Fruit fly (Drosophila melanogaster) whole organism, embryonic: ENCODE measurements around the gene BomT3.

Source experiments
- Atf3 ChIP-seq: fragments of 200-800 bp; sonication (Bioruptor generic); optimal IDR thresholded peaks from 3 replicates; lab custom pipeline; 2016; ENCODE audit warnings: missing biosample characterization, missing genetic modification characterization
- Blimp-1 ChIP-seq: fragments of 200-800 bp; sonication (Bioruptor generic); optimal IDR thresholded peaks from 3 replicates; lab custom pipeline; 2018; ENCODE audit warnings: missing biosample characterization, missing genetic modification characterization, mild to moderate bottlenecking, moderate library complexity, missing genetic modification reagents
- BtbVII ChIP-seq: fragments of 200-800 bp; sonication (Bioruptor generic); optimal IDR thresholded peaks from 3 replicates; lab custom pipeline; 2017; ENCODE audit warnings: missing biosample characterization, mild to moderate bottlenecking, missing genetic modification characterization
- CG10147 ChIP-seq: fragments of 200-800 bp; sonication (Bioruptor generic); optimal IDR thresholded peaks from 2 replicates; lab custom pipeline; 2019; ENCODE audit warnings: missing biosample characterization, mild to moderate bottlenecking, missing genetic modification characterization, moderate library complexity
- CG11560 ChIP-seq: fragments of 200-800 bp; sonication (Bioruptor generic); IDR thresholded peaks from 3 replicates; pipeline ENCODE4 v1.3.6; 2022; ENCODE audit warnings: missing biosample characterization, missing genetic modification characterization
- CG12219 ChIP-seq: fragments of 200-800 bp; sonication (Bioruptor generic); optimal IDR thresholded peaks from 3 replicates; lab custom pipeline; 2018; ENCODE audit warnings: missing biosample characterization, mild to moderate bottlenecking, missing genetic modification characterization
- CG13123 ChIP-seq: fragments of 200-800 bp; sonication (Bioruptor generic); optimal IDR thresholded peaks from 2 replicates; lab custom pipeline; 2016; ENCODE audit warnings: missing biosample characterization, missing genetic modification characterization
- CG15479 ChIP-seq: fragments of 200-800 bp; sonication (Bioruptor generic); optimal IDR thresholded peaks from 3 replicates; lab custom pipeline; 2019; ENCODE audit warnings: missing biosample characterization, mild to moderate bottlenecking, missing genetic modification characterization, moderate library complexity
- CG1832 ChIP-seq: fragments of 200-800 bp; sonication (Bioruptor generic); optimal IDR thresholded peaks from 2 replicates; lab custom pipeline; 2017; ENCODE audit warnings: missing biosample characterization, mild to moderate bottlenecking, missing genetic modification characterization, inconsistent platforms
- CG18476 ChIP-seq: fragments of 200-800 bp; sonication (Bioruptor generic); optimal IDR thresholded peaks from 2 replicates; lab custom pipeline; 2016; ENCODE audit warnings: missing biosample characterization, mild to moderate bottlenecking, missing genetic modification characterization
- CG2120 ChIP-seq: fragments of 200-800 bp; sonication (Bioruptor generic); optimal IDR thresholded peaks from 3 replicates; lab custom pipeline; 2016; ENCODE audit warnings: missing biosample characterization, missing genetic modification characterization
- CG2712 ChIP-seq: fragments of 200-800 bp; optimal IDR thresholded peaks from 3 replicates; lab custom pipeline; 2019; ENCODE audit warnings: missing biosample characterization, mild to moderate bottlenecking, missing genetic modification characterization, moderate library complexity
- CG32772 ChIP-seq: fragments of 200-800 bp; sonication (Bioruptor generic); IDR thresholded peaks from 2 replicates; pipeline ENCODE4 v1.3.6; 2022; ENCODE audit warnings: missing biosample characterization, missing genetic modification characterization
- CG3726 ChIP-seq: fragments of 200-800 bp; sonication (Bioruptor generic); IDR thresholded peaks from 3 replicates; pipeline ENCODE4, ENCODE4 v1.3.6; 2022; ENCODE audit warnings: missing biosample characterization, missing genetic modification characterization
- CG3995 ChIP-seq: fragments of 200-800 bp; sonication (Bioruptor generic); optimal IDR thresholded peaks from 3 replicates; lab custom pipeline; 2016; ENCODE audit warnings: missing biosample characterization, missing genetic modification characterization
- CG4404 ChIP-seq: fragments of 200-800 bp; sonication (Bioruptor generic); IDR thresholded peaks from 2 replicates; pipeline ENCODE4 v1.3.6; 2022; ENCODE audit warnings: missing biosample characterization, missing genetic modification characterization
- CG7928 ChIP-seq: fragments of 200-800 bp; sonication (Bioruptor generic); optimal IDR thresholded peaks from 2 replicates; lab custom pipeline; 2017; ENCODE audit warnings: missing biosample characterization, mild to moderate bottlenecking, missing genetic modification characterization
- CG8290 ChIP-seq, 3 experiments: fragments of 200-800 bp; sonication (Bioruptor generic); optimal IDR thresholded peaks; 2 replicates each; lab custom pipeline; 2016 to 2019; ENCODE audit warnings: missing biosample characterization in 3 of 3, missing genetic modification characterization in 3 of 3, mild to moderate bottlenecking in 2 of 3, moderate library complexity in 1 of 3
- CG8478 ChIP-seq: fragments of >200 bp; optimal IDR thresholded peaks from 2 replicates; lab custom pipeline; 2018
- CG8924 ChIP-seq: fragments of 200-800 bp; optimal IDR thresholded peaks from 3 replicates; lab custom pipeline; 2019; ENCODE audit warnings: missing biosample characterization, mild to moderate bottlenecking, missing genetic modification characterization, moderate library complexity
- CG9609 ChIP-seq: fragments of 200-800 bp; sonication (Bioruptor generic); optimal IDR thresholded peaks from 3 replicates; lab custom pipeline; 2016; ENCODE audit warnings: missing biosample characterization, missing genetic modification characterization
- Dek ChIP-seq: fragments of 200-800 bp; sonication (Bioruptor generic); optimal IDR thresholded peaks from 3 replicates; lab custom pipeline; 2019; ENCODE audit warnings: missing biosample characterization, mild to moderate bottlenecking, missing genetic modification characterization, moderate library complexity
- Dfd ChIP-seq, 2 experiments: fragments of >200 bp; optimal IDR thresholded peaks; 2 replicates each; lab custom pipeline; 2017; ENCODE audit warnings: missing biosample characterization in 2 of 2, missing genetic modification characterization in 2 of 2
- Dp ChIP-seq: fragments of 200-800 bp; sonication (Bioruptor generic); optimal IDR thresholded peaks from 2 replicates; lab custom pipeline; 2018; ENCODE audit warnings: missing biosample characterization, mild to moderate bottlenecking, missing genetic modification characterization, moderate library complexity
- E2f2 ChIP-seq: fragments of 200-800 bp; sonication (Bioruptor generic); IDR thresholded peaks from 2 replicates; pipeline ENCODE4 v1.3.6; 2022; ENCODE audit warnings: missing biosample characterization, missing genetic modification characterization
- Fer3 ChIP-seq: fragments of 200-800 bp; sonication (Bioruptor generic); optimal IDR thresholded peaks from 2 replicates; lab custom pipeline; 2018; ENCODE audit warnings: missing biosample characterization, mild to moderate bottlenecking, missing genetic modification characterization, moderate library complexity
- Kr ChIP-seq: fragments of 200-800 bp; sonication (Bioruptor generic); optimal IDR thresholded peaks from 2 replicates; lab custom pipeline; 2017; ENCODE audit warnings: missing biosample characterization, mild to moderate bottlenecking, missing genetic modification characterization
- Lhr ChIP-seq: fragments of 200-800 bp; sonication (Bioruptor generic); optimal IDR thresholded peaks from 3 replicates; lab custom pipeline; 2017; ENCODE audit warnings: mild to moderate bottlenecking, missing biosample characterization, missing genetic modification reagents, missing genetic modification characterization
- Mad ChIP-seq: fragments of 200-800 bp; sonication (Bioruptor generic); optimal IDR thresholded peaks from 2 replicates; lab custom pipeline; 2016; ENCODE audit warnings: missing biosample characterization, missing genetic modification characterization
- NC2α ChIP-seq: fragments of 200-800 bp; sonication (Bioruptor generic); optimal IDR thresholded peaks from 2 replicates; lab custom pipeline; 2016; ENCODE audit warnings: missing biosample characterization, missing genetic modification characterization
- Nf-YA ChIP-seq: fragments of 200-800 bp; sonication (Bioruptor generic); IDR thresholded peaks from 2 replicates; pipeline ENCODE4 v1.3.6; 2022; ENCODE audit warnings: missing biosample characterization, missing genetic modification characterization
- Nf-YC ChIP-seq: fragments of 200-800 bp; optimal IDR thresholded peaks from 3 replicates; lab custom pipeline; 2019; ENCODE audit warnings: missing biosample characterization, mild to moderate bottlenecking, missing genetic modification characterization, moderate library complexity
- NfI ChIP-seq: fragments of 200-800 bp; sonication (Bioruptor generic); optimal IDR thresholded peaks from 3 replicates; lab custom pipeline; 2018; ENCODE audit warnings: missing biosample characterization, mild to moderate bottlenecking, missing genetic modification characterization, moderate library complexity
- Optix ChIP-seq: fragments of 200-800 bp; sonication (Bioruptor generic); IDR thresholded peaks from 3 replicates; pipeline ENCODE4 v1.3.6; 2022; ENCODE audit warnings: missing biosample characterization, missing genetic modification characterization
- Tbp ChIP-seq: fragments of >200 bp; optimal IDR thresholded peaks from 2 replicates; lab custom pipeline; 2018; ENCODE audit warnings: missing biosample characterization, missing genetic modification characterization
- Xbp1 ChIP-seq: fragments of 200-800 bp; sonication (Bioruptor generic); optimal IDR thresholded peaks from 3 replicates; lab custom pipeline; 2016; ENCODE audit warnings: missing biosample characterization, mild to moderate bottlenecking, missing genetic modification characterization
- ato ChIP-seq: fragments of 200-800 bp; sonication (Bioruptor generic); IDR thresholded peaks from 2 replicates; pipeline ENCODE4 v1.3.6; 2022; ENCODE audit warnings: missing biosample characterization, missing genetic modification characterization; ENCODE audit not compliant: partially characterized antibody
- br ChIP-seq: fragments of >200 bp; optimal IDR thresholded peaks from 2 replicates; lab custom pipeline; 2017
- chn ChIP-seq: fragments of 200-800 bp; sonication (Bioruptor generic); optimal IDR thresholded peaks from 2 replicates; lab custom pipeline; 2016; ENCODE audit warnings: missing biosample characterization, missing genetic modification characterization
- dimm ChIP-seq: fragments of 200-800 bp; sonication (Bioruptor generic); IDR thresholded peaks from 2 replicates; pipeline ENCODE4 v1.3.6; 2022; ENCODE audit warnings: missing biosample characterization, missing genetic modification characterization
- grau ChIP-seq: fragments of 200-800 bp; optimal IDR thresholded peaks from 3 replicates; lab custom pipeline; 2019; ENCODE audit warnings: missing biosample characterization, mild to moderate bottlenecking, missing genetic modification characterization, moderate library complexity
- hkb ChIP-seq, 2 experiments: fragments of 200-800 bp in 1 of 2; fragments of >200 bp in 1 of 2; sonication (Bioruptor generic) in 1 of 2; IDR thresholded peaks in 1 of 2; optimal IDR thresholded peaks in 1 of 2; 2 replicates each; pipeline versions ENCODE4 v1.3.6 to Lab custom; 2017 to 2022; ENCODE audit warnings: missing biosample characterization in 1 of 2, missing genetic modification characterization in 1 of 2
- knrl ChIP-seq: fragments of 200-800 bp; sonication (Bioruptor generic); IDR thresholded peaks from 3 replicates; pipeline ENCODE4 v1.3.6; 2022; ENCODE audit warnings: missing biosample characterization, missing genetic modification characterization; ENCODE audit not compliant: partially characterized antibody
- lola ChIP-seq, 3 experiments: fragments of >200 bp in 2 of 3; fragments of 200-800 bp in 1 of 3; sonication (Bioruptor generic) in 1 of 3; optimal IDR thresholded peaks; 2 replicates each; lab custom pipeline; 2017 to 2019; ENCODE audit warnings: missing biosample characterization in 3 of 3, missing genetic modification characterization in 3 of 3, mild to moderate bottlenecking in 1 of 3, moderate library complexity in 1 of 3
- nau ChIP-seq: fragments of 200-800 bp; sonication (Bioruptor generic); optimal IDR thresholded peaks from 3 replicates; lab custom pipeline; 2017; ENCODE audit warnings: missing biosample characterization, mild to moderate bottlenecking, missing genetic modification characterization, missing genetic modification reagents
- so ChIP-seq: fragments of 200-800 bp; sonication (Bioruptor generic); IDR thresholded peaks from 3 replicates; pipeline ENCODE4 v1.3.6; 2022; ENCODE audit warnings: missing biosample characterization, missing genetic modification characterization
- vfl ChIP-seq: fragments of 200-800 bp; sonication (Bioruptor generic); optimal IDR thresholded peaks from 2 replicates; lab custom pipeline; 2016; ENCODE audit warnings: missing biosample characterization, missing genetic modification characterization
- wdn ChIP-seq: fragments of 200-800 bp; sonication (Bioruptor generic); IDR thresholded peaks from 2 replicates; pipeline ENCODE4 v1.3.6; 2022; ENCODE audit warnings: missing biosample characterization, missing genetic modification characterization
- zfh2 ChIP-seq: fragments of 200-800 bp; sonication (Bioruptor generic); optimal IDR thresholded peaks from 2 replicates; lab custom pipeline; 2016; ENCODE audit warnings: missing biosample characterization, missing genetic modification characterization

The BomT3 gene

dm6 chr3R:22049134-22049796 is 36.9 kb downstream of the BomT3 start (continued):
- TF ChIP-seq CG4404 (GFP tag; lab: Robert Waterston, UW) (peak; percentile 55), Mad (peak; percentile 52), NfI (GFP tag; lab: Kevin White, UChicago) (peak; percentile 72), BtbVII (GFP tag; lab: Kevin White, UChicago) (peak; percentile 73), Kr (GFP tag; lab: Kevin White, UChicago) (no peak), CG13123 (peak; percentile 36), CG1832 (no peak), lola (GFP tag; optimal IDR thresholded peaks at IDR 0.05; lab: Kevin White, UChicago) (peak in 1 of 3 experiments; percentile 58), Fer3 (tag; lab: Kevin White, UChicago) (peak; percentile 80), CG15479 (GFP tag; lab: Kevin White, UChicago) (no peak), CG2120 (GFP tag; lab: Kevin White, UChicago) (peak; percentile 83), CG2712 (tag; lab: Kevin White, UChicago) (peak; percentile 88), br (no peak), zfh2 (GFP tag; lab: Kevin White, UChicago) (peak; percentile 34), CG8924 (tag; lab: Kevin White, UChicago) (peak; percentile 82), CG9609 (GFP tag; lab: Kevin White, UChicago) (peak; percentile 60), CG7928 (GFP tag; lab: Kevin White, UChicago) (peak; percentile 34), Dfd (GFP tag; optimal IDR thresholded peaks at IDR 0.05; lab: Kevin White, UChicago) (no peak), CG8478 (no peak), CG10147 (peak; percentile 55), CG32772 (GFP tag; lab: Robert Waterston, UW) (peak; percentile 81), CG3726 (GFP tag; lab: Robert Waterston, UW) (0 out of 3 replicates have a peak, but pooled peaks have one; percentile 65), CG18476 (peak; percentile 60), Tbp (no peak), Dp (GFP tag; lab: Kevin White, UChicago) (no peak), Dek (tag; lab: Kevin White, UChicago) (peak; percentile 81), Nf-YA (peak; percentile 60), grau (tag; lab: Kevin White, UChicago) (peak; percentile 80), hkb (optimal IDR thresholded peaks at IDR 0.05; lab: Kevin White, UChicago) (no peak), hkb (GFP tag; IDR thresholded peaks at IDR 0.05; lab: Robert Waterston, UW) (peak; percentile 87), E2f2 (GFP tag; lab: Robert Waterston, UW) (peak; percentile 56), Optix (peak; percentile 74; the same call in 2 of the 3 replicates), Nf-YC (tag; lab: Kevin White, UChicago) (peak; percentile 47), Atf3 (peak; percentile 60), nau (GFP tag; lab: Kevin White, UChicago) (peak; percentile 66), Blimp-1 (GFP tag; lab: Kevin White, UChicago) (peak; percentile 86), Xbp1 (GFP tag; lab: Kevin White, UChicago) (peak; percentile 82), wdn (GFP tag; lab: Robert Waterston, UW) (peak; percentile 70), Lhr (GFP tag; lab: Kevin White, UChicago) (peak; percentile 14), CG8290 (GFP tag; optimal IDR thresholded peaks at IDR 0.05; lab: Kevin White, UChicago) (peak; percentile 45), CG8290 (tag; optimal IDR thresholded peaks at IDR 0.05; lab: Kevin White, UChicago) (peak in 1 of 2 experiments; percentile 86), dimm (GFP tag; lab: Robert Waterston, UW) (no peak; the same call in 1 of the 2 replicates), so (GFP tag; lab: Robert Waterston, UW) (peak; percentile 82), CG12219 (GFP tag; lab: Kevin White, UChicago) (peak; percentile 81), CG11560 (tag; lab: Robert Waterston, UW) (peak; percentile 36; the same call in 1 of the 3 replicates), vfl (GFP tag; lab: Kevin White, UChicago) (peak; percentile 33), knrl (GFP tag; lab: Robert Waterston, UW) (no peak), chn (GFP tag; lab: Kevin White, UChicago) (peak; percentile 77), CG3995 (GFP tag; lab: Kevin White, UChicago) (no peak), NC2α (GFP tag; lab: Kevin White, UChicago) (peak; percentile 20), ato (GFP tag; lab: Robert Waterston, UW) (no peak)
